Fruit fly (Drosophila melanogaster): ENCODE data around the gene CG4477.

The CG4477 gene

DNA sequence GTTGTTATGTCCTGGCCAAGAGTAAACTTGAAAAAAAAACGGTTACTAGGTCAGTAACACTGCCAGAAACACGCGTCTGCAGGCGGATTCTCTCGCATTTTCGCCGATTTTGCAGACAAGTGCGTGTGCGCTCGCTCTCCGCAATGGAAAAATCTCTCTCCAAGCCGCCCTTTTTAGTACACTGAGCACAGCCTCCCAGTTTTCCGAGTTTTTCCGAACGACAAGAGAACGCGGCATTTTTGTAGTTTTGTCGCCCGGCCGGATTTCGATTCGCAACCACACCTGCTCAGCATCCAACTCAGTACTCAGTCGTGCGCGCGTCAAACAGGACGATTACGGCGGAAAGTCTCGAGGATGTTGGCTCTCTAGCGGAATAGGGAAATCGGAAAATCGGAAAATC is 1.7 kb downstream of the CG4477 start, which contains the start of gene GluRIB:
Gene GluRIB (plus strand): TSS at position 301 of the 400 bp plus-strand sequence.
- TF ChIP-seq CG7786 (GFP tag; optimal IDR thresholded peaks at IDR 0.05) (no peak), Antp (GFP tag; optimal IDR thresholded peaks at IDR 0.05) (no peak), CG8765 (GFP tag; IDR thresholded peaks at IDR 0.05) (peak; percentile 43; the same call in 1 of the 2 replicates), rib (GFP tag; IDR thresholded peaks at IDR 0.05) (no peak), CG17328 (GFP tag; IDR thresholded peaks at IDR 0.05) (no peak), dati (GFP tag; IDR thresholded peaks at IDR 0.05) (no peak), CG11695 (GFP tag; IDR thresholded peaks at IDR 0.05) (no peak), h (optimal IDR thresholded peaks at IDR 0.05) (no peak), danr (GFP tag; IDR thresholded peaks at IDR 0.05) (no peak), zf30C (GFP tag; optimal IDR thresholded peaks at IDR 0.05) (no peak), hkb (optimal IDR thresholded peaks at IDR 0.05) (no peak), hkb (GFP tag; IDR thresholded peaks at IDR 0.05) (no peak), usp (GFP tag; optimal IDR thresholded peaks at IDR 0.05) (no peak), CG7987 (GFP tag; optimal IDR thresholded peaks at IDR 0.05) (no peak), chinmo (GFP tag; IDR thresholded peaks at IDR 0.05; ENCODE audit: partially characterized antibody) (0 out of 4 replicates have a peak, but pooled peaks have one; percentile 17), Elba2 (GFP tag; optimal IDR thresholded peaks at IDR 0.05) (no peak), sc (optimal IDR thresholded peaks at IDR 0.05) (no peak), sc (GFP tag; optimal IDR thresholded peaks at IDR 0.05) (no peak), B-H1 (GFP tag; IDR thresholded peaks at IDR 0.05) (no peak), cad (GFP tag; optimal IDR thresholded peaks at IDR 0.05) (no peak), CG13894 (tag; optimal IDR thresholded peaks at IDR 0.05) (no peak), CG12744 (GFP tag; optimal IDR thresholded peaks at IDR 0.05) (no peak), Ptx1 (GFP tag; IDR thresholded peaks at IDR 0.05) (no peak), gcm2 (GFP tag; optimal IDR thresholded peaks at IDR 0.05) (no peak), Trl (optimal IDR thresholded peaks at IDR 0.05) (peak; percentile 40 to 61), Trl (GFP tag; optimal IDR thresholded peaks at IDR 0.05) (no peak), CG18476 (GFP tag; optimal IDR thresholded peaks at IDR 0.05) (no peak), Hmr (GFP tag; optimal IDR thresholded peaks at IDR 0.05) (no peak), Jarid2 (GFP tag; optimal IDR thresholded peaks at IDR 0.05) (peak; percentile 27), Deaf1 (tag; optimal IDR thresholded peaks at IDR 0.05) (peak; percentile 79), br (optimal IDR thresholded peaks at IDR 0.05) (no peak), yki (optimal IDR thresholded peaks at IDR 0.05) (no peak), Side (GFP tag; optimal IDR thresholded peaks at IDR 0.05) (no peak), HHEX (GFP tag; optimal IDR thresholded peaks at IDR 0.05) (no peak), CHES-1-like (GFP tag; optimal IDR thresholded peaks at IDR 0.05) (no peak), Dip2 (GFP tag; IDR thresholded peaks at IDR 0.05) (no peak), Med (GFP tag) (no peak), abd-A (tag; optimal IDR thresholded peaks at IDR 0.05) (no peak)

DNA sequence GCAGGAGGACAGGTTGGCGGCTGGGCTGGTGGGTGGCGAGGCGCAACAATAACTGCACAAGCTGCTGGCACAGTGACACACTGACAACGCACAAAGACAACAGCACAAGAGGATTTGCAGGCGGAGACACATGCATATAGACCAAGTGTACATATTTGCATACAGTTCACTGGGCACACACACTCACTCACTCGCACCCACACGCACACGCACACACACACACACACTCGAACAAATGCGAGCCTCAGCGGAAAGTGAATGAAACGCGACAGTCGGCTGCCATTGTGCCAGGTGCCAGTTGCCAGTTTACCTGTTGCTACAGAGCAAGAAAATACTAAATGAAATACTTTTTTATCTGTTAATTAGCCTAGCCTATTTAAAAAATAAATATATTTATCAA is 5.1 kb downstream of the CG4477 start:
- TF ChIP-seq Ets65A (GFP tag) (peak; percentile 54), Hr39 (optimal IDR thresholded peaks at IDR 0.05) (peak; percentile 35), Antp (GFP tag; optimal IDR thresholded peaks at IDR 0.05) (no peak)

DNA sequence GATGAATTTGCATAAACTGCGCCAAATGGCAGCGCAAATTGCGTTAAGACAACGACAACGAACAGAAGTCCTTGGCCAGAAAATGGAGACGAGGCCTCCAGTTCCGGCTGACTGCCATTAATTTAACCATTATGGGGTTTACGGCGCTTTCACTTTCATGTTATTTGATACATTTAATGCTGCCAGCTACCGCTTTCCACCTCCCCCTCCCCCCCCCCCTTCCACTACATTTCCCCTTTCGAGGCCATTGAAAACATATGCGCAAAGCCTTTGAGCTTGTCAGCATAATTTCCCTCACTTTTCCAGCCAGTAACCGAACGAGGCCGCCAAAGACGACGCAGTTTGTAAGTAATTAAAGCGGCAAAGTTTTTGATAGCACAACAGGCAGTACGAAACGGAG is 12.2 kb downstream of the CG4477 start:
- TF ChIP-seq CG11456 (GFP tag; IDR thresholded peaks at IDR 0.05): no peak
- TF ChIP-seq insv (GFP tag; optimal IDR thresholded peaks at IDR 0.05): no peak
- no peak for TF ChIP-seq Ets65A (GFP tag)
- no peak for TF ChIP-seq CG34422 (GFP tag; IDR thresholded peaks at IDR 0.05)
- TF ChIP-seq Dip3 (GFP tag; optimal IDR thresholded peaks at IDR 0.05): no peak
- TF ChIP-seq pho (GFP tag; optimal IDR thresholded peaks at IDR 0.05): no peak
- TF ChIP-seq gsb-n (tag; optimal IDR thresholded peaks at IDR 0.05): no peak
- TF ChIP-seq Hr3 (GFP tag; optimal IDR thresholded peaks at IDR 0.05): no peak

Data from whole organism, embryonic.